Fruit fly (Drosophila melanogaster): ENCODE data around the gene yip2.

dm6 chr2L:9894193-9894592, 20.9 kb upstream of the yip2 start:
- no peak for TF ChIP-seq ovo (GFP tag; optimal IDR thresholded peaks at IDR 0.05)
- TF ChIP-seq CG14711 (tag; optimal IDR thresholded peaks at IDR 0.05): no peak
- TF ChIP-seq Crg-1 (GFP tag; optimal IDR thresholded peaks at IDR 0.05): no peak
- TF ChIP-seq CG12768 (GFP tag; optimal IDR thresholded peaks at IDR 0.05): no peak
- no peak for TF ChIP-seq CG33017 (tag; optimal IDR thresholded peaks at IDR 0.05)
- TF ChIP-seq tj (GFP tag; optimal IDR thresholded peaks at IDR 0.05): no peak
- no peak for TF ChIP-seq CG5204 (GFP tag; optimal IDR thresholded peaks at IDR 0.05)
- no peak for TF ChIP-seq Hr96 (GFP tag; optimal IDR thresholded peaks at IDR 0.05)
- no peak for TF ChIP-seq toe (GFP tag; optimal IDR thresholded peaks at IDR 0.05)
- no peak for TF ChIP-seq kay (GFP tag; ENCODE audit: borderline replicate concordance)
- no peak for TF ChIP-seq CG7101 (tag; optimal IDR thresholded peaks at IDR 0.05)
- no peak for TF ChIP-seq cnc (optimal IDR thresholded peaks at IDR 0.05)
- no peak for TF ChIP-seq Mnt (GFP tag; optimal IDR thresholded peaks at IDR 0.05)
- no peak for TF ChIP-seq pad (GFP tag; optimal IDR thresholded peaks at IDR 0.05)

Data from whole organism, adult.